Fruit fly (Drosophila melanogaster) whole organism: ENCODE data around the gene srl.

Experiments
- Dll ChIP-seq: fragments of >200 bp; optimal IDR thresholded peaks from 2 replicates; lab custom pipeline; 2017
- psq ChIP-seq: fragments of >200 bp; optimal IDR thresholded peaks from 2 replicates; lab custom pipeline; 2017
- usp ChIP-seq: fragments of >200 bp; optimal IDR thresholded peaks from 2 replicates; lab custom pipeline; 2017; ENCODE audit warnings: missing biosample characterization, missing genetic modification characterization, mixed read lengths

dm6 chr3R:4394654-4395581, 34.2 kb downstream of the srl start:
- TF ChIP-seq usp (GFP tag; lab: Kevin White, UChicago) (no peak), Dll (lab: Kevin White, UChicago) (no peak), psq (no peak)
